Worm (Caenorhabditis elegans) whole organism, L1 larva: ENCODE results near the gene viro-2.
A peak's percentile ranks its signal among the peaks of the same experiment; 100 is the strongest.
"Not testable (repeated sequence)": the region's sequence is repeated elsewhere in the genome, so short reads cannot be mapped to it uniquely, and the experiment has no call there.

Source experiments
- C16A3.4 ChIP-seq: fragments of 150-350 bp; optimal IDR thresholded peaks from 2 replicates; lab custom pipeline; 2014; ENCODE audit warnings: missing biosample characterization, missing genetic modification characterization
- C34B4.2 ChIP-seq: sonication (generic microtip); optimal IDR thresholded peaks from 2 replicates; lab custom pipeline; 2017; ENCODE audit warnings: mild to moderate bottlenecking, missing genetic modification characterization, missing compliant biosample characterization
- F16B12.6 ChIP-seq: fragments of 150-350 bp; optimal IDR thresholded peaks from 2 replicates; lab custom pipeline; 2014; ENCODE audit warnings: missing biosample characterization, missing genetic modification characterization
- aha-1 ChIP-seq: fragments of 150-350 bp; optimal IDR thresholded peaks from 2 replicates; lab custom pipeline; 2014; ENCODE audit warnings: missing biosample characterization, missing genetic modification characterization
- ceh-63 ChIP-seq: fragments of 200-800 bp; sonication (Bioruptor generic); optimal IDR thresholded peaks from 2 replicates; lab custom pipeline; 2018; ENCODE audit warnings: mild to moderate bottlenecking, missing genetic modification characterization, missing compliant biosample characterization
- ceh-82 ChIP-seq, 3 experiments: fragments of 150-350 bp in 1 of 3; sonication (generic microtip) in 2 of 3; optimal IDR thresholded peaks; 2 replicates each; lab custom pipeline; 2014 to 2017; ENCODE audit warnings: missing biosample characterization in 3 of 3, missing genetic modification characterization in 3 of 3
- ces-1 ChIP-seq: fragments of 150-350 bp; optimal IDR thresholded peaks from 2 replicates; lab custom pipeline; 2014; ENCODE audit warnings: missing biosample characterization, missing genetic modification reagents, missing genetic modification characterization
- dpl-1 ChIP-seq, 3 experiments: fragments of 150-350 bp in 2 of 3; sonication (generic microtip) in 1 of 3; optimal IDR thresholded peaks; 2 replicates each; lab custom pipeline; 2014 to 2017; ENCODE audit warnings: missing biosample characterization in 3 of 3, missing genetic modification characterization in 3 of 3, missing genetic modification reagents in 3 of 3
- efl-1 ChIP-seq, 4 experiments: fragments of 150-350 bp; optimal IDR thresholded peaks in 3 of 4; peaks in 1 of 4; 1 replicate in 1 of 4; 2 replicates in 3 of 4; lab custom pipeline; 2014; ENCODE audit warnings: missing biosample characterization in 2 of 4, missing genetic modification characterization in 2 of 4, missing genetic modification reagents in 2 of 4
- efl-3 ChIP-seq: fragments of 200-800 bp; sonication (Bioruptor generic); optimal IDR thresholded peaks from 2 replicates; lab custom pipeline; 2018; ENCODE audit warnings: mild to moderate bottlenecking, missing genetic modification characterization, missing compliant biosample characterization
- egl-27 ChIP-seq, 2 experiments: fragments of 150-350 bp in 1 of 2; sonication (generic microtip); optimal IDR thresholded peaks; 3 replicates each; lab custom pipeline; 2017 to 2018; ENCODE audit warnings: missing biosample characterization in 2 of 2, missing genetic modification characterization in 2 of 2, missing genetic modification reagents in 2 of 2
- elt-2 ChIP-seq: sonication (generic microtip); optimal IDR thresholded peaks from 2 replicates; lab custom pipeline; 2016; ENCODE audit warnings: missing genetic modification characterization, mild to moderate bottlenecking, inconsistent platforms, missing compliant biosample characterization, missing genetic modification reagents
- ets-5 ChIP-seq: fragments of 200-800 bp; sonication (Bioruptor generic); IDR thresholded peaks from 2 replicates; pipeline ENCODE4 v1.3.6; 2022; ENCODE audit warnings: missing genetic modification characterization, missing compliant biosample characterization
- fos-1 ChIP-seq: fragments of 150-350 bp; optimal IDR thresholded peaks from 2 replicates; lab custom pipeline; 2014; ENCODE audit warnings: missing biosample characterization, missing genetic modification characterization
- grh-1 ChIP-seq: fragments of 200-800 bp; sonication (Bioruptor generic); IDR thresholded peaks from 2 replicates; pipeline ENCODE4 v1.3.6; 2022; ENCODE audit warnings: missing genetic modification reagents, missing genetic modification characterization, missing compliant biosample characterization
- irx-1 ChIP-seq: sonication (generic microtip); optimal IDR thresholded peaks from 2 replicates; lab custom pipeline; 2016; ENCODE audit warnings: missing genetic modification characterization, missing compliant biosample characterization
- isw-1 ChIP-seq: fragments of 200-800 bp; sonication (Bioruptor generic); IDR thresholded peaks from 2 replicates; pipeline ENCODE4 v1.3.6; 2022; ENCODE audit warnings: missing genetic modification characterization, missing compliant biosample characterization
- lin-15B ChIP-seq: fragments of 150-350 bp; sonication (generic microtip); optimal IDR thresholded peaks from 3 replicates; lab custom pipeline; 2014; ENCODE audit warnings: missing biosample characterization, missing genetic modification characterization
- lin-35 ChIP-seq, 2 experiments: fragments of 150-350 bp; optimal IDR thresholded peaks; 2 replicates each; lab custom pipeline; 2014; ENCODE audit warnings: missing biosample characterization in 2 of 2, missing genetic modification characterization in 2 of 2, missing genetic modification reagents in 2 of 2
- lir-3 ChIP-seq: sonication (generic microtip); optimal IDR thresholded peaks from 2 replicates; lab custom pipeline; 2016; ENCODE audit warnings: mild to moderate bottlenecking, missing genetic modification characterization, moderate library complexity, missing compliant biosample characterization; ENCODE audit not compliant: poor library complexity
- lsy-2 ChIP-seq, 2 experiments: fragments of 150-350 bp; optimal IDR thresholded peaks; 2 replicates each; lab custom pipeline; 2014; ENCODE audit warnings: missing biosample characterization in 2 of 2, missing genetic modification characterization in 2 of 2
- mdl-1 ChIP-seq, 2 experiments: fragments of 150-350 bp; optimal IDR thresholded peaks; 2 replicates each; lab custom pipeline; 2014 to 2017; ENCODE audit warnings: missing biosample characterization in 2 of 2, missing genetic modification characterization in 2 of 2, inconsistent platforms in 1 of 2
- mep-1 ChIP-seq: fragments of 150-350 bp; optimal IDR thresholded peaks from 2 replicates; lab custom pipeline; 2014; ENCODE audit warnings: missing biosample characterization, missing genetic modification characterization
- nhr-12 ChIP-seq: sonication (generic microtip); optimal IDR thresholded peaks from 2 replicates; lab custom pipeline; 2017; ENCODE audit warnings: missing biosample characterization, missing genetic modification characterization
- nhr-28 ChIP-seq: fragments of 150-350 bp; optimal IDR thresholded peaks from 2 replicates; lab custom pipeline; 2014; ENCODE audit warnings: missing biosample characterization, missing genetic modification characterization
- nhr-71 ChIP-seq: sonication (generic microtip); optimal IDR thresholded peaks from 2 replicates; lab custom pipeline; 2016; ENCODE audit warnings: mild to moderate bottlenecking, missing genetic modification characterization, moderate library complexity, missing compliant biosample characterization
- nhr-77 ChIP-seq: fragments of 150-350 bp; optimal IDR thresholded peaks from 2 replicates; lab custom pipeline; 2014; ENCODE audit warnings: missing biosample characterization, missing genetic modification characterization
- nhr-90 ChIP-seq: sonication (generic microtip); optimal IDR thresholded peaks from 2 replicates; lab custom pipeline; 2016; ENCODE audit warnings: mild to moderate bottlenecking, missing genetic modification characterization, missing compliant biosample characterization; ENCODE audit not compliant: poor library complexity
- pqm-1 ChIP-seq: sonication (generic microtip); optimal IDR thresholded peaks from 3 replicates; lab custom pipeline; 2017; ENCODE audit warnings: missing biosample characterization, missing genetic modification characterization
- sptf-1 ChIP-seq: fragments of 150-350 bp; optimal IDR thresholded peaks from 2 replicates; lab custom pipeline; 2014; ENCODE audit warnings: missing biosample characterization, missing genetic modification characterization
- unc-86 ChIP-seq: sonication (generic microtip); optimal IDR thresholded peaks from 2 replicates; lab custom pipeline; 2016; ENCODE audit warnings: missing genetic modification characterization, missing compliant biosample characterization
- vab-15 ChIP-seq: sonication (generic microtip); optimal IDR thresholded peaks from 2 replicates; lab custom pipeline; 2017; ENCODE audit warnings: missing genotype, mild to moderate bottlenecking, missing genetic modification characterization, missing compliant biosample characterization
- zag-1 ChIP-seq: fragments of 150-350 bp; optimal IDR thresholded peaks from 2 replicates; lab custom pipeline; 2014; ENCODE audit warnings: missing biosample characterization, missing genetic modification characterization
- ztf-4 ChIP-seq: fragments of 150-350 bp; optimal IDR thresholded peaks from 2 replicates; lab custom pipeline; 2014; ENCODE audit warnings: missing biosample characterization, missing genetic modification characterization

The viro-2 gene

DNA sequence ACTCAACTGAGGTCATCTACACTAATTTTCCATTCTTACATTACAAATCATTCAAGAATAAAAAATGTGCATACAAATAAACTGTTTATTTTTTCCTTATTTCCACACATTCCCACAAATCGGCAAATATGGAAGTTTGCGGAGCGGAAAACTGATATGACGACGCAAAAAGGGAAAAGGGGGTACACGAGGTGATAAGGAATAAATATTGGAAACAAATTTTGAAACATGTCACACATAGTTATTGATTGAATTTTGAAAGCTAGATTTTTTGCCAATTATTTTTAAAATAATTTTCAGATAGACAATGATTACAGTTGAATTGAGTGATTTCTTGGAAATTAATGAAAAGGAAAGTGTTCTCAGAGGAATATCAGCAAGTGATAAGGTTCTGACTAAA, at the start of gene viro-2:
Gene viro-2, plus strand, starts transcription at position 301 of the 400 bp plus-strand sequence.
- not testable (repeated sequence) for TF ChIP-seq nhr-28 (tag; lab: Kevin White, UChicago); grh-1 (GFP tag; lab: Robert Waterston, UW); nhr-90

DNA sequence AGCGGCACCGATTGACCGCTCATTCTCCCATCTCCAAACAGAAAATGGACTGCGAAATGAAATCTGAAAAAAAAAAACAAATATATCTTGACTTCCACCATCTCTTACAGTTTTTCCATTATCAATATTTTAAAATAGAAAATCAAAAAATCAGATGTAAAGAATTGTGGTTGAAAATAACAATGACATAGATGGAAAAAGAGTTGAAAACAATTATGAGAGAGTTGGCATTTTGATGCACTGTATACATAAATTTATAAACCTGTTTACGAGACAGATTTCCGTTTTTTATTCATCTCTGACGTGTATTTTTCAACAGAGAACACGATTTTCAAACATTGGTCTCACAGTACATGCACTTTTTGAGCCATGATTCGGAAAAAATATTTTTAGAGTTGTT, 48.0 kb upstream of the viro-2 start, which contains the start of gene ZK418.7:
Gene ZK418.7, minus strand, starts transcription at position 101 of the 400 bp plus-strand sequence.
- TF ChIP-seq mdl-1 (tag; optimal IDR thresholded peaks at IDR 0.05; lab: Kevin White, UChicago), result no peak
- no peak for TF ChIP-seq ceh-63 (GFP tag; lab: Kevin White, UChicago)
- TF ChIP-seq egl-27 (tag; optimal IDR thresholded peaks at IDR 0.05; lab: Kevin White, UChicago), result no peak
- no peak for TF ChIP-seq ces-1 (GFP tag; lab: Kevin White, UChicago)
- TF ChIP-seq pqm-1, result no peak
- TF ChIP-seq zag-1 (tag; lab: Kevin White, UChicago), result no peak
- TF ChIP-seq lsy-2 (tag; optimal IDR thresholded peaks at IDR 0.05; lab: Kevin White, UChicago), result no peak
- TF ChIP-seq nhr-90, result no peak
- TF ChIP-seq isw-1 (GFP tag; lab: Robert Waterston, UW), result no peak
- TF ChIP-seq ceh-82 (tag; optimal IDR thresholded peaks at IDR 0.05; lab: Kevin White, UChicago), result no peak
- TF ChIP-seq unc-86, result no peak
- no peak for TF ChIP-seq F16B12.6 (tag; lab: Kevin White, UChicago)
- no peak for TF ChIP-seq ets-5 (GFP tag; lab: Robert Waterston, UW)
- no peak for TF ChIP-seq lin-15B (tag; lab: Kevin White, UChicago)
- TF ChIP-seq ztf-4 (tag; lab: Kevin White, UChicago), result no peak
- TF ChIP-seq grh-1 (GFP tag; lab: Robert Waterston, UW), result no peak
- no peak for TF ChIP-seq aha-1 (tag; lab: Kevin White, UChicago)
- TF ChIP-seq mep-1 (tag; lab: Kevin White, UChicago), result no peak
- TF ChIP-seq irx-1 (tag; lab: Kevin White, UChicago), result no peak
- TF ChIP-seq, all 84 proteins: peak for 0

DNA sequence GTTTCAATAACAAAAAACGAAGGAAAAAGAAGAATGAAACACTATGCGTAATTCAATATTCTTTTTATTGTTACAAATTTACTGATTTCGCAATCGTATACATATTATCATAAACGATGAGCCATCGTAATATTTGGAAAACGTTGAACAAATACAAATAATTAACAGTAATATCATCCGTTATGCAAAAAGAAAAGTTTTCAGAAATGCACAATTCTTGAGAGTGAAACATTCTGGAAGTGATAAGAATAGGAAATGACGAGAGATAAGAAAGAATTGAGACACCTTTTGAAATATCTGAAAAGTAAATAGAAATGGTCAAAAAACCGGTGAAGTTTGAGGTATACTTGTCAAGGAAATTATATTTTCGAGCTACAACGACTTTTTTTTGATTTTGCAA, 47.2 kb upstream of the viro-2 start:
- TF ChIP-seq C16A3.4 (tag; lab: Kevin White, UChicago) (no peak), nhr-71 (no peak), lin-35 (GFP tag; optimal IDR thresholded peaks at IDR 0.05; lab: Kevin White, UChicago) (peak in 1 of 2 experiments; percentile 8), fos-1 (tag; lab: Kevin White, UChicago) (no peak), mdl-1 (tag; optimal IDR thresholded peaks at IDR 0.05; lab: Kevin White, UChicago) (no peak), zag-1 (tag; lab: Kevin White, UChicago) (no peak), nhr-77 (tag; lab: Kevin White, UChicago) (no peak), C34B4.2 (no peak), lin-15B (tag; lab: Kevin White, UChicago) (no peak), elt-2 (peak; percentile 41), lir-3 (tag; lab: Kevin White, UChicago) (no peak), isw-1 (GFP tag; lab: Robert Waterston, UW) (no peak)

DNA sequence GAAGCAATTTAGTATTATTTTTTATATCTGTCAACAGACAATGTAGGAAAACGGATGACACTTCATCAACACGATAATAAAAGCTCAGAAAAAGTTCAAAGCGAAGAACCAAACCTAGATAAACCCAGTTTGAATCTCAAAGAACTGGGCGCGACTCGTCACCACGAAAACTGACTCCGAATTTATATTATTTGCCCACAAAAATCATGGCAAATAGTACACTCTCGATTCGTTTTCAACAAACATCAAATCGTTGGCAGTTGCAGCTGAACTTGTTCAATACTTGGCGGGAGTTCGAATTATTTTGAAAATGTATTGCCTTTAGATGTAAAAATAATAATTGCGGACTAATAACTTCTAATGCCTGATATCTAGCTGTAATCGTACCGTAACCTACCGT, 45.6 kb upstream of the viro-2 start:
- TF ChIP-seq vab-15 (tag; lab: Kevin White, UChicago), result no peak
- TF ChIP-seq dpl-1 (GFP tag; optimal IDR thresholded peaks at IDR 0.05; lab: Kevin White, UChicago), result peak in 1 of 3 experiments; percentile 19
- TF ChIP-seq efl-1 (optimal IDR thresholded peaks at IDR 0.05; lab: Kevin White, UChicago), result peak in 1 of 2 experiments; percentile 42
- TF ChIP-seq efl-1 (GFP tag; optimal IDR thresholded peaks at IDR 0.05 in 1 of 2; lab: Kevin White, UChicago), result peak; percentile 9 to 93

DNA sequence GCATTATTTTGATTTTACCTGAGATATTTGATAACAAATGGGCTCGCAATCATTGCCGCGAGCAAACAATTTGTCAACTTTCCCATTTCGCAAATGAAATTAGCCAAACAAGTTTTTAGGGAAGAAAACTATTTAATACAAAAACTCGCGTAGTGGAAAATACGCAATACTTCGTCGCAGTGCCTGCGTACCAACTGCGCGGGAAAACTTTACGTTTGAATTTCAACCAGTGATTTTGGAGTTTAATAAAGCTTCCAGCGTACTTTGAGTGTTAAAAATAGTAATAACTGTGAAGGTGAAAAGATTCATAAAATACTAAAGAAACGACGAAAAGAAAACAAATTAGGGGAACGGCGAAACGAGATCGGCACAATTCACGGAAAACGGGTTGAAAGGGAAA, 43.8 kb upstream of the viro-2 start, which contains the start of gene tofu-7:
Gene tofu-7, minus strand, starts transcription at position 111 of the 400 bp plus-strand sequence.
- TF ChIP-seq dpl-1 (GFP tag; optimal IDR thresholded peaks at IDR 0.05; lab: Kevin White, UChicago), result peak in 1 of 3 experiments; percentile 44
- TF ChIP-seq efl-3 (GFP tag; lab: Kevin White, UChicago), result no peak
- peak; percentile 10 to 91 for TF ChIP-seq efl-1 (optimal IDR thresholded peaks at IDR 0.05; lab: Kevin White, UChicago)
- TF ChIP-seq efl-1 (GFP tag; optimal IDR thresholded peaks at IDR 0.05 in 1 of 2; lab: Kevin White, UChicago), result peak in 1 of 2 experiments; percentile 12
- no peak for TF ChIP-seq sptf-1 (tag; lab: Kevin White, UChicago)
- no peak for TF ChIP-seq nhr-12 (tag; lab: Kevin White, UChicago)
